Fruit fly (Drosophila melanogaster): ENCODE measurements around the gene CG5167.

Gene CG5167

DNA sequence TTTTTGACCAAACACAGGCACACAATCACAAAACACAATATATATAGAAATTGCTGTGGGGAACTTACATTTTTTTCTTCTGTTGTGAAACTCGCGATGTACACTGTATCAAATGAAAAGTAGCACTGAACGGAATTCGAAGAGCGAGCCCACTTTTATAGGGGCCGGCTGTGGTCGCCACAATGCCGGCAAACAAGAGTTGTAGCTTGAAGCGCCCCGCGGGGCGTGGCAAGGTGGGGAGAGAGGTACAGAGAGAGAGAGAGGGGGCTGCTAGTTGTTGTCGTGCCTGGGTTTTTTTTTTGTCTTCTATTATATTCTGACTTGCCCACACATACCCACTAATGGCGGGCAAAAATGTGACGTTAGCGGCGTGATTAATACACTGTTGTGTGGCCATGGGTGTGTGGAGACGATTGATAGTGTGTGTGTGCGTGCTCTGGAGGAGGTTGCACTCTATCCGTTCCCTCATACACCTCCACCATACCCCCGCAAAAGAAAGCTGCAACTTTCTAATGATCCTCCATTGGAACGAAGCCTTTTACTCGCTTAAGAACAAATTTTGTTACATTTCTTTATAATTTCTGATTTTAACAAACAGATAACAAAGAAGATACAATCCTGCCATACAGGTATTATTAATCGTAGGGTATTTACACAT is 37.1 kb upstream of the CG5167 start, which contains the start of gene GstD1 (continued):
- TF ChIP-seq CG31627 (GFP tag; optimal IDR thresholded peaks at IDR 0.05): peak; percentile 47
- peak; percentile 69 for TF ChIP-seq CG6163 (GFP tag; IDR thresholded peaks at IDR 0.05)
- TF ChIP-seq salr (GFP tag; optimal IDR thresholded peaks at IDR 0.05): peak in 1 of 2 experiments; percentile 81
- peak; percentile 76 for TF ChIP-seq CG4318 (GFP tag; optimal IDR thresholded peaks at IDR 0.05)
- TF ChIP-seq spab (GFP tag; optimal IDR thresholded peaks at IDR 0.05): peak; percentile 25
- peak; percentile 83 for TF ChIP-seq Lpt (GFP tag; optimal IDR thresholded peaks at IDR 0.05)
- peak; percentile 89 for TF ChIP-seq Eip78C (GFP tag)
- peak; percentile 35 for TF ChIP-seq Eip75B (GFP tag; optimal IDR thresholded peaks at IDR 0.05)
- TF ChIP-seq cyc (GFP tag; optimal IDR thresholded peaks at IDR 0.05): peak; percentile 60
- peak; percentile 45 for TF ChIP-seq CG3032 (tag; optimal IDR thresholded peaks at IDR 0.05)
- TF ChIP-seq Blimp-1 (GFP tag; optimal IDR thresholded peaks at IDR 0.05): no peak
- peak; percentile 49 for TF ChIP-seq vri (GFP tag; optimal IDR thresholded peaks at IDR 0.05)
- peak; percentile 60 for TF ChIP-seq esn (GFP tag; optimal IDR thresholded peaks at IDR 0.05)
- 0 out of 2 replicates have a peak, but pooled peaks have one; percentile 52 for TF ChIP-seq Gug (GFP tag; IDR thresholded peaks at IDR 0.05)
- peak; percentile 75 for TF ChIP-seq eg (GFP tag; IDR thresholded peaks at IDR 0.05)
- TF ChIP-seq CG10631 (GFP tag; optimal IDR thresholded peaks at IDR 0.05): peak; percentile 61
- TF ChIP-seq CG8119 (GFP tag; IDR thresholded peaks at IDR 0.05): peak; percentile 72
- TF ChIP-seq fd59A (GFP tag; optimal IDR thresholded peaks at IDR 0.05): peak; percentile 59
- TF ChIP-seq CG15336 (GFP tag; IDR thresholded peaks at IDR 0.05): peak; percentile 76
- peak; percentile 39 for TF ChIP-seq Ets21C (GFP tag; optimal IDR thresholded peaks at IDR 0.05)

- peak; percentile 59 for TF ChIP-seq fkh (GFP tag; optimal IDR thresholded peaks at IDR 0.05)
- peak; percentile 10 for TF ChIP-seq CG6854 (GFP tag; optimal IDR thresholded peaks at IDR 0.05)
- TF ChIP-seq svp (GFP tag): peak; percentile 57
- TF ChIP-seq CG34406 (GFP tag; optimal IDR thresholded peaks at IDR 0.05): no peak
- peak; percentile 28 for TF ChIP-seq CG10631 (GFP tag; optimal IDR thresholded peaks at IDR 0.05)
These were observed 36.3 kb upstream of the CG5167 start for dm6 chr3R:12369793-12370642.

dm6 chr3R:12370643-12370995 is 35.7 kb upstream of the CG5167 start:
- TF ChIP-seq CG6163 (GFP tag; IDR thresholded peaks at IDR 0.05) (0 out of 3 replicates have a peak, but pooled peaks have one; percentile 44), Eip78C (GFP tag) (peak; percentile 67), dac (GFP tag; optimal IDR thresholded peaks at IDR 0.05) (no peak), pdm3 (GFP tag; optimal IDR thresholded peaks at IDR 0.05) (no peak), CG8119 (GFP tag; IDR thresholded peaks at IDR 0.05) (0 out of 3 replicates have a peak, but pooled peaks have one; percentile 34), Ets96B (tag; optimal IDR thresholded peaks at IDR 0.05) (no peak), topi (GFP tag; optimal IDR thresholded peaks at IDR 0.05) (no peak), svp (GFP tag) (peak; percentile 58), ss (GFP tag; optimal IDR thresholded peaks at IDR 0.05) (peak; percentile 11 to 27), dsx (GFP tag; optimal IDR thresholded peaks at IDR 0.05; ENCODE audit: poor library complexity, severe bottlenecking) (peak; percentile 22)

dm6 chr3R:12371671-12372070 is 34.7 kb upstream of the CG5167 start, which contains the start of gene GstD2:
Gene GstD2, plus strand, starts transcription at chr3R:12371971.
- TF ChIP-seq Eip75B (GFP tag; optimal IDR thresholded peaks at IDR 0.05) (no peak), Eip78C (GFP tag) (peak; percentile 7), CG6163 (GFP tag; IDR thresholded peaks at IDR 0.05) (no peak), Sox15 (GFP tag; optimal IDR thresholded peaks at IDR 0.05) (no peak)
